Worm (Caenorhabditis elegans) whole organism, L4 larva: Measurements from ENCODE around the gene tbc-19.

Experiments used
- D1046.2 ChIP-seq: fragments of 200-800 bp; sonication (Bioruptor generic); IDR thresholded peaks from 2 replicates; pipeline ENCODE4 v1.3.6; 2022; ENCODE audit warnings: missing genetic modification characterization, missing compliant biosample characterization
- F10B5.3 ChIP-seq: sonication (generic microtip); optimal IDR thresholded peaks from 2 replicates; lab custom pipeline; 2016; ENCODE audit warnings: mild to moderate bottlenecking, missing genetic modification characterization, missing compliant biosample characterization
- F37D6.2 ChIP-seq: sonication (generic microtip); optimal IDR thresholded peaks from 2 replicates; lab custom pipeline; 2016; ENCODE audit warnings: mild to moderate bottlenecking, missing genetic modification characterization, missing compliant biosample characterization
- F49E8.2 ChIP-seq: sonication (generic microtip); optimal IDR thresholded peaks from 2 replicates; lab custom pipeline; 2016; ENCODE audit warnings: missing compliant biosample characterization, mild to moderate bottlenecking, missing genetic modification characterization, borderline replicate concordance
- T20F7.1 ChIP-seq: fragments of 200-800 bp; sonication (Bioruptor generic); optimal IDR thresholded peaks from 2 replicates; lab custom pipeline; 2018; ENCODE audit warnings: mild to moderate bottlenecking, missing genetic modification characterization, missing compliant biosample characterization
- Y48G9A.11 ChIP-seq: fragments of 200-800 bp; sonication (Bioruptor generic); IDR thresholded peaks from 2 replicates; pipeline ENCODE4 v1.3.6; 2022; ENCODE audit warnings: missing genetic modification reagents, missing genetic modification characterization, missing compliant biosample characterization
- Y75B8A.6 ChIP-seq: fragments of 200-800 bp; sonication (Bioruptor generic); IDR thresholded peaks from 2 replicates; pipeline ENCODE4 v1.3.6; 2022; ENCODE audit warnings: missing genetic modification reagents, missing genetic modification characterization, missing compliant biosample characterization
- ZK546.5 ChIP-seq, 2 experiments: sonication (generic microtip); optimal IDR thresholded peaks; 2 replicates each; lab custom pipeline; 2017; ENCODE audit warnings: missing biosample characterization in 2 of 2, missing genetic modification characterization in 2 of 2
- aly-2 ChIP-seq: sonication (generic microtip); optimal IDR thresholded peaks from 2 replicates; lab custom pipeline; 2018; ENCODE audit warnings: missing biosample characterization, missing genetic modification characterization
- ama-1 ChIP-seq: fragments of 150-350 bp; optimal IDR thresholded peaks from 2 replicates; lab custom pipeline; 2014; ENCODE audit warnings: inconsistent platforms, mixed read lengths
- attf-4 ChIP-seq: sonication (generic microtip); optimal IDR thresholded peaks from 3 replicates; lab custom pipeline; 2017; ENCODE audit warnings: missing biosample characterization, missing genetic modification characterization
- ceh-82 ChIP-seq: sonication (generic microtip); optimal IDR thresholded peaks from 2 replicates; lab custom pipeline; 2017; ENCODE audit warnings: missing biosample characterization, missing genetic modification characterization
- ces-1 ChIP-seq: fragments of 150-350 bp; sonication (generic microtip); optimal IDR thresholded peaks from 4 replicates; lab custom pipeline; 2014; ENCODE audit warnings: missing biosample characterization, missing genetic modification reagents, missing genetic modification characterization
- cey-2 ChIP-seq: sonication (generic microtip); optimal IDR thresholded peaks from 3 replicates; lab custom pipeline; 2017; ENCODE audit warnings: missing genetic modification characterization, mild to moderate bottlenecking, missing compliant biosample characterization, antibody characterized with exemption, borderline replicate concordance; ENCODE audit not compliant: insufficient read depth
- daf-16 ChIP-seq, 3 experiments: sonication (generic microtip); optimal IDR thresholded peaks; 2 replicates each; lab custom pipeline; 2016 to 2017; ENCODE audit warnings: missing genetic modification characterization in 3 of 3, missing genetic modification reagents in 3 of 3, mild to moderate bottlenecking in 2 of 3, missing compliant biosample characterization in 2 of 3, missing biosample characterization in 1 of 3, moderate library complexity in 1 of 3
- dmd-8 ChIP-seq: fragments of 200-800 bp; sonication (Bioruptor generic); IDR thresholded peaks from 2 replicates; pipeline ENCODE4 v1.3.6; 2022; ENCODE audit warnings: missing genetic modification characterization, missing compliant biosample characterization
- dmd-9 ChIP-seq: fragments of 200-800 bp; sonication (Bioruptor generic); IDR thresholded peaks from 2 replicates; pipeline ENCODE4 v1.3.6; 2022; ENCODE audit warnings: missing genetic modification reagents, missing genetic modification characterization, missing compliant biosample characterization
- duxl-1 ChIP-seq: sonication (generic microtip); optimal IDR thresholded peaks from 2 replicates; lab custom pipeline; 2016; ENCODE audit warnings: mild to moderate bottlenecking, missing genetic modification characterization, moderate library complexity, missing compliant biosample characterization; ENCODE audit not compliant: poor library complexity
- egl-43 ChIP-seq: fragments of 200-800 bp; sonication (Bioruptor generic); IDR thresholded peaks from 2 replicates; pipeline ENCODE4 v1.3.6; 2022; ENCODE audit warnings: missing genetic modification reagents, missing genetic modification characterization, missing compliant biosample characterization
- fkh-10 ChIP-seq: fragments of 150-350 bp; optimal IDR thresholded peaks from 2 replicates; lab custom pipeline; 2014; ENCODE audit warnings: missing biosample characterization, missing genetic modification reagents, missing genetic modification characterization
- fos-1 ChIP-seq: fragments of 150-350 bp; optimal IDR thresholded peaks from 2 replicates; lab custom pipeline; 2014; ENCODE audit warnings: missing biosample characterization, missing genetic modification characterization
- hlh-30 ChIP-seq: sonication (generic microtip); optimal IDR thresholded peaks from 2 replicates; lab custom pipeline; 2017; ENCODE audit warnings: antibody characterized with exemption, mild to moderate bottlenecking, missing genetic modification characterization, missing compliant biosample characterization; ENCODE audit not compliant: insufficient read depth
- jun-1 ChIP-seq: fragments of 150-350 bp; optimal IDR thresholded peaks from 2 replicates; lab custom pipeline; 2014; ENCODE audit warnings: missing biosample characterization, missing genetic modification reagents, missing genetic modification characterization
- lim-7 ChIP-seq: fragments of 200-800 bp; sonication (Bioruptor generic); IDR thresholded peaks from 2 replicates; pipeline ENCODE4 v1.3.6; 2022; ENCODE audit warnings: missing genetic modification characterization, missing compliant biosample characterization
- lin-1 ChIP-seq: fragments of 200-800 bp; sonication (Bioruptor generic); IDR thresholded peaks from 2 replicates; pipeline ENCODE4 v1.3.6; 2022; ENCODE audit warnings: missing genetic modification reagents, missing genetic modification characterization, missing compliant biosample characterization
- lin-15B ChIP-seq: fragments of 150-350 bp; sonication (generic microtip); optimal IDR thresholded peaks from 3 replicates; lab custom pipeline; 2014; ENCODE audit warnings: missing biosample characterization, missing genetic modification characterization
- lin-29 ChIP-seq: fragments of 200-800 bp; sonication (Bioruptor generic); IDR thresholded peaks from 2 replicates; pipeline ENCODE4 v1.3.6; 2022; ENCODE audit warnings: missing genetic modification reagents, missing genetic modification characterization, missing compliant biosample characterization
- lin-38 ChIP-seq: fragments of 200-800 bp; sonication (Bioruptor generic); IDR thresholded peaks from 2 replicates; pipeline ENCODE4 v1.3.6; 2022; ENCODE audit warnings: missing genetic modification reagents, missing genetic modification characterization, missing compliant biosample characterization
- lir-3 ChIP-seq: sonication (generic microtip); optimal IDR thresholded peaks from 2 replicates; lab custom pipeline; 2016; ENCODE audit warnings: mild to moderate bottlenecking, missing genetic modification characterization, missing compliant biosample characterization
- madf-5 ChIP-seq, 2 experiments: fragments of 200-800 bp; sonication (Bioruptor generic); IDR thresholded peaks; 2 replicates each; pipeline ENCODE4 v1.3.6; 2022; ENCODE audit warnings: missing compliant biosample characterization in 2 of 2, missing genetic modification characterization in 2 of 2
- mdl-1 ChIP-seq, 2 experiments: fragments of 150-350 bp in 1 of 2; sonication (generic microtip) in 1 of 2; optimal IDR thresholded peaks; 2 replicates each; lab custom pipeline; 2014 to 2017; ENCODE audit warnings: missing biosample characterization in 2 of 2, missing genetic modification characterization in 2 of 2
- mdt-29 ChIP-seq: fragments of 200-800 bp; sonication (Bioruptor generic); IDR thresholded peaks from 2 replicates; pipeline ENCODE4 v1.3.6; 2022; ENCODE audit warnings: missing genetic modification reagents, missing genetic modification characterization, missing compliant biosample characterization
- mes-2 ChIP-seq: sonication (generic microtip); optimal IDR thresholded peaks from 2 replicates; lab custom pipeline; 2016; ENCODE audit warnings: missing genotype, mild to moderate bottlenecking, missing genetic modification characterization, missing compliant biosample characterization; ENCODE audit not compliant: poor library complexity, severe bottlenecking
- mxl-2 ChIP-seq: fragments of 200-800 bp; sonication (Bioruptor generic); conservative IDR thresholded peaks from 2 replicates; pipeline ENCODE4 v1.3.6; 2022; ENCODE audit warnings: missing genetic modification reagents, missing genetic modification characterization, missing compliant biosample characterization
- nhr-11 ChIP-seq: fragments of 150-350 bp; optimal IDR thresholded peaks from 2 replicates; lab custom pipeline; 2014; ENCODE audit warnings: missing biosample characterization, missing genetic modification characterization
- nhr-237 ChIP-seq: sonication (generic microtip); optimal IDR thresholded peaks from 2 replicates; lab custom pipeline; 2017; ENCODE audit warnings: missing biosample characterization, missing genetic modification characterization
- nhr-42 ChIP-seq: fragments of 200-800 bp; sonication (Bioruptor generic); IDR thresholded peaks from 2 replicates; pipeline ENCODE4 v1.3.6; 2022; ENCODE audit warnings: missing genetic modification characterization, missing compliant biosample characterization
- nhr-76 ChIP-seq: fragments of 150-350 bp; optimal IDR thresholded peaks from 2 replicates; lab custom pipeline; 2014; ENCODE audit warnings: missing biosample characterization, missing genetic modification characterization
- nhr-77 ChIP-seq: fragments of 150-350 bp; optimal IDR thresholded peaks from 2 replicates; lab custom pipeline; 2014; ENCODE audit warnings: missing biosample characterization, missing genetic modification characterization
- pha-4 ChIP-seq, 2 experiments: fragments of 150-350 bp in 1 of 2; fragments of 200-800 bp in 1 of 2; sonication (Bioruptor generic) in 1 of 2; IDR thresholded peaks in 1 of 2; optimal IDR thresholded peaks in 1 of 2; 2 replicates each; pipeline versions ENCODE4 v1.3.6 to Lab custom; 2014 to 2022; ENCODE audit warnings: missing genetic modification characterization in 2 of 2, missing genetic modification reagents in 2 of 2, missing biosample characterization in 1 of 2, missing compliant biosample characterization in 1 of 2
- sdz-12 ChIP-seq: fragments of 200-800 bp; sonication (Bioruptor generic); optimal IDR thresholded peaks from 2 replicates; lab custom pipeline; 2018; ENCODE audit warnings: mild to moderate bottlenecking, missing genetic modification characterization, missing compliant biosample characterization
- skn-1 ChIP-seq: fragments of 150-350 bp; optimal IDR thresholded peaks from 2 replicates; lab custom pipeline; 2014; ENCODE audit warnings: missing biosample characterization, missing genetic modification characterization
- snpc-1.2 ChIP-seq: fragments of 200-800 bp; sonication (Bioruptor generic); IDR thresholded peaks from 2 replicates; pipeline ENCODE4 v1.3.6; 2022; ENCODE audit warnings: missing genetic modification reagents, missing genetic modification characterization, missing compliant biosample characterization
- spr-1 ChIP-seq: sonication (generic microtip); optimal IDR thresholded peaks from 2 replicates; lab custom pipeline; 2016; ENCODE audit warnings: mild to moderate bottlenecking, missing genetic modification characterization, missing compliant biosample characterization
- spr-3 ChIP-seq: fragments of 200-800 bp; sonication (Bioruptor generic); optimal IDR thresholded peaks from 2 replicates; lab custom pipeline; 2018; ENCODE audit warnings: mild to moderate bottlenecking, missing genetic modification characterization, missing compliant biosample characterization
- vab-7 ChIP-seq: fragments of 200-800 bp; sonication (Bioruptor generic); IDR thresholded peaks from 2 replicates; pipeline ENCODE4 v1.3.6; 2022; ENCODE audit warnings: missing genetic modification reagents, missing genetic modification characterization, missing compliant biosample characterization
- zag-1 ChIP-seq: fragments of 150-350 bp; optimal IDR thresholded peaks from 2 replicates; lab custom pipeline; 2014; ENCODE audit warnings: missing biosample characterization, missing genetic modification characterization
- zfp-3 ChIP-seq: fragments of 200-800 bp; sonication (Bioruptor generic); conservative IDR thresholded peaks from 2 replicates; pipeline ENCODE4 v1.3.6; 2022; ENCODE audit warnings: missing genetic modification reagents, missing genetic modification characterization, missing compliant biosample characterization
- zip-2 ChIP-seq: fragments of 150-350 bp; optimal IDR thresholded peaks from 2 replicates; lab custom pipeline; 2014; ENCODE audit warnings: missing biosample characterization, missing genetic modification characterization
- ztf-7 ChIP-seq: fragments of 150-350 bp; optimal IDR thresholded peaks from 2 replicates; lab custom pipeline; 2014; ENCODE audit warnings: missing biosample characterization, missing genetic modification characterization

The tbc-19 gene

DNA sequence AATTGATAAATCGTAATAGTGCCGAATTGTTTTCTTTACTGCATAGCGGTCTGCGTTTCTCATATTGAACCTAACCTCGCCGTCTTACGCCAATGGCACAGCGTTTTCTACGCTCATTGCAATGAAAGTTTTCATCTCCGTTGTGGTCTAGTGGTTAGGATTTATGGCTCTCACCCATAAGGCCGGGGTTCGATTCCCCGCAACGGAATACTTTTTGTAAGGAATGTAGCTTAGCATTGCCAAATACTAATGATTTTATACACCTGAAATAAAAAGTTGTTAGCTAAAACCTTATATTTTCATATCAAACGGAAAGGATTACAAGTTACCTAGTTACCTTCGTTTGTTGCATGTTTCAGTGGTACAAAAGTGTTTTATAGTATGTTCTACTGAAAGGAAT lies 3.5 kb upstream of the tbc-19 start (continued):
- TF ChIP-seq sdz-12, result peak; percentile 28
- TF ChIP-seq ceh-82 (tag; lab: Kevin White, UChicago), result no peak
- TF ChIP-seq daf-16 (GFP tag; optimal IDR thresholded peaks at IDR 0.05; lab: Kevin White, UChicago), result peak; percentile 66 to 73
- peak; percentile 73 for TF ChIP-seq daf-16 (tag; optimal IDR thresholded peaks at IDR 0.05; lab: Kevin White, UChicago)
- 0 out of 2 replicates have a peak, but pooled peaks have one; percentile 52 for TF ChIP-seq Y75B8A.6 (GFP tag; lab: Robert Waterston, UW)
- TF ChIP-seq nhr-77 (tag; lab: Kevin White, UChicago), result peak; percentile 79
- TF ChIP-seq lin-15B, result no peak
- peak; percentile 88 for TF ChIP-seq pha-4 (GFP tag; IDR thresholded peaks at IDR 0.05; lab: Robert Waterston, UW)
- TF ChIP-seq pha-4 (tag; optimal IDR thresholded peaks at IDR 0.05; lab: Kevin White, UChicago), result peak; percentile 42
- TF ChIP-seq F10B5.3, result peak; percentile 46
- TF ChIP-seq dmd-9 (GFP tag; lab: Robert Waterston, UW), result 0 out of 2 replicates have a peak, but pooled peaks have one; percentile 57
- TF ChIP-seq ces-1 (GFP tag; lab: Kevin White, UChicago), result peak; percentile 8
- TF ChIP-seq aly-2 (tag; lab: Kevin White, UChicago), result no peak
- TF ChIP-seq mxl-2 (GFP tag; lab: Robert Waterston, UW), result 0 out of 2 replicates have a peak, but pooled peaks have one; percentile 58
- peak; percentile 91 for TF ChIP-seq egl-43 (GFP tag; lab: Robert Waterston, UW)
- no peak for TF ChIP-seq cey-2 (tag; lab: Kevin White, UChicago)
- TF ChIP-seq ztf-7 (tag; lab: Kevin White, UChicago), result peak; percentile 82
- no peak; the same call in none of the 2 replicates for TF ChIP-seq lim-7 (GFP tag; lab: Robert Waterston, UW)
- peak; percentile 85 for TF ChIP-seq D1046.2 (GFP tag; lab: Robert Waterston, UW)
- peak; percentile 79 for TF ChIP-seq nhr-11 (tag; lab: Kevin White, UChicago)
- no peak for TF ChIP-seq ZK546.5 (tag; optimal IDR thresholded peaks at IDR 0.05; lab: Kevin White, UChicago)
- TF ChIP-seq snpc-1.2 (GFP tag; lab: Robert Waterston, UW), result peak; percentile 90
- no peak for TF ChIP-seq attf-4
- TF ChIP-seq ama-1 (lab: Kevin White, UChicago), result no peak
- TF ChIP-seq jun-1 (tag; lab: Kevin White, UChicago), result peak; percentile 69
- TF ChIP-seq skn-1 (tag; lab: Kevin White, UChicago), result no peak
- TF ChIP-seq hlh-30, result peak; percentile 66
- no peak for TF ChIP-seq fos-1
- no peak for TF ChIP-seq zag-1 (tag; lab: Kevin White, UChicago)
- peak; percentile 78 for TF ChIP-seq lir-3
- TF ChIP-seq nhr-76 (tag; lab: Kevin White, UChicago), result no peak
- peak; percentile 80 for TF ChIP-seq spr-1 (tag; lab: Kevin White, UChicago)
- peak; percentile 74 for TF ChIP-seq duxl-1 (tag; lab: Kevin White, UChicago)
- peak; percentile 27 for TF ChIP-seq zip-2
- peak; percentile 71 for TF ChIP-seq zfp-3 (GFP tag; lab: Robert Waterston, UW)
- TF ChIP-seq lin-38 (GFP tag; lab: Robert Waterston, UW), result peak; percentile 77
- no peak for TF ChIP-seq nhr-237 (tag; lab: Kevin White, UChicago)
- TF ChIP-seq spr-3 (GFP tag; lab: Kevin White, UChicago), result no peak
- TF ChIP-seq T20F7.1 (GFP tag; lab: Kevin White, UChicago), result peak; percentile 58
- peak; percentile 62 for TF ChIP-seq F37D6.2 (tag; lab: Kevin White, UChicago)
- peak; percentile 80 for TF ChIP-seq lin-1
- peak; percentile 54 for TF ChIP-seq F49E8.2 (tag; lab: Kevin White, UChicago)
- TF ChIP-seq vab-7, result peak; percentile 92
- TF ChIP-seq dmd-8 (GFP tag; lab: Robert Waterston, UW), result peak; percentile 91
- TF ChIP-seq mdl-1 (tag; optimal IDR thresholded peaks at IDR 0.05; lab: Kevin White, UChicago), result peak in 1 of 2 experiments; percentile 48
- TF ChIP-seq nhr-42 (GFP tag; lab: Robert Waterston, UW), result peak; percentile 73
- peak; percentile 72; the same call in 1 of the 2 replicates for TF ChIP-seq lin-29 (GFP tag; lab: Robert Waterston, UW)
- peak; percentile 75 to 80; a peak in 2 of 4 replicates for TF ChIP-seq madf-5 (GFP tag; IDR thresholded peaks at IDR 0.05; lab: Robert Waterston, UW)
- TF ChIP-seq fkh-10, result peak; percentile 53
- peak; percentile 65 for TF ChIP-seq mdt-29 (GFP tag; lab: Robert Waterston, UW)
- TF ChIP-seq mes-2 (tag; lab: Kevin White, UChicago), result peak; percentile 85
- 0 out of 2 replicates have a peak, but pooled peaks have one; percentile 71 for TF ChIP-seq Y48G9A.11 (GFP tag; lab: Robert Waterston, UW)
